Worm (Caenorhabditis elegans) whole organism, L3 larva: ENCODE measurements around the gene sup-36.

Experiments
- ceh-82 ChIP-seq: fragments of 150-350 bp; optimal IDR thresholded peaks from 2 replicates; lab custom pipeline; 2014; ENCODE audit warnings: missing biosample characterization, missing genetic modification characterization
- elt-3 ChIP-seq, 3 experiments: fragments of 150-350 bp in 1 of 3; sonication (generic microtip) in 2 of 3; optimal IDR thresholded peaks; 2 replicates in 2 of 3; 4 replicates in 1 of 3; lab custom pipeline; 2014 to 2017; ENCODE audit warnings: missing biosample characterization in 3 of 3, missing genetic modification characterization in 3 of 3
- nhr-11 ChIP-seq: fragments of 150-350 bp; optimal IDR thresholded peaks from 2 replicates; lab custom pipeline; 2014; ENCODE audit warnings: missing biosample characterization, missing genetic modification characterization
- nhr-28 ChIP-seq: fragments of 150-350 bp; optimal IDR thresholded peaks from 2 replicates; lab custom pipeline; 2014; ENCODE audit warnings: missing biosample characterization, missing genetic modification characterization
- nhr-77 ChIP-seq: fragments of 150-350 bp; optimal IDR thresholded peaks from 2 replicates; lab custom pipeline; 2014; ENCODE audit warnings: missing biosample characterization, missing genetic modification characterization
- pqm-1 ChIP-seq: fragments of 150-350 bp; optimal IDR thresholded peaks from 2 replicates; lab custom pipeline; 2017; ENCODE audit warnings: missing biosample characterization, missing genetic modification characterization, inconsistent platforms
- unc-39 ChIP-seq: sonication (generic microtip); optimal IDR thresholded peaks from 4 replicates; lab custom pipeline; 2017; ENCODE audit warnings: missing biosample characterization, missing genetic modification characterization
- ztf-4 ChIP-seq: fragments of 150-350 bp; optimal IDR thresholded peaks from 2 replicates; lab custom pipeline; 2014; ENCODE audit warnings: missing biosample characterization, missing genetic modification characterization

DNA sequence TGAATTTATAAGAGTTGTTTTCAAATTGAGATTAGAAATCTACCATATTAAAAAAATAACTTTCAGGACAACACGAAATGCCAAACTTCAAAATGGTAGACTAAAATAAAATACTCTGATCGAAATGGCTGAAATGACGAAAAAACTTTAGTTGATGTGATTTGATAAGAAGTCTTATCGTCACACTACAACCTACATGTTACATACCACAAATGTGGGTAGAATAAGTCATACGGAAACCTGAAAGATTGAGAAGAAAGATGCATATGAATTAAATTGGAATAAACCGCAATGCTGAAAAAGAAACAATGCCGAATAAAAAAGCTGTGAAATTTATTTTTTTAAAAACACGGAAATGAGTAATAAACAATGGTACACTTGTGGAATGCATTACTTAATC lies 5.6 kb downstream of the sup-36 start:
- TF ChIP-seq ztf-4 (tag; lab: Kevin White, UChicago) (no peak), unc-39 (tag; lab: Kevin White, UChicago) (no peak), elt-3 (tag; optimal IDR thresholded peaks at IDR 0.05; lab: Kevin White, UChicago) (no peak), pqm-1 (tag; lab: Kevin White, UChicago) (no peak), ceh-82 (no peak), nhr-77 (tag; lab: Kevin White, UChicago) (no peak), nhr-11 (tag; lab: Kevin White, UChicago) (no peak), nhr-28 (tag; lab: Kevin White, UChicago) (no peak)
